Fruit fly (Drosophila melanogaster) whole organism, pupa: ENCODE results near the gene CG33270.

Source experiments
- CG15710 ChIP-seq: fragments of 200-800 bp; sonication (Bioruptor generic); optimal IDR thresholded peaks from 2 replicates; lab custom pipeline; 2018; ENCODE audit warnings: missing biosample characterization, mild to moderate bottlenecking, missing genetic modification characterization, moderate library complexity
- CG34367 ChIP-seq: fragments of 200-800 bp; sonication (Bioruptor generic); optimal IDR thresholded peaks from 2 replicates; lab custom pipeline; 2018; ENCODE audit warnings: missing biosample characterization, mild to moderate bottlenecking, missing genetic modification characterization
- CG8159 ChIP-seq: fragments of 200-800 bp; sonication (Bioruptor generic); optimal IDR thresholded peaks from 3 replicates; lab custom pipeline; 2018; ENCODE audit warnings: missing biosample characterization, mild to moderate bottlenecking, missing genetic modification characterization, moderate library complexity
- CG9948 ChIP-seq: fragments of 200-800 bp; sonication (Bioruptor generic); optimal IDR thresholded peaks from 2 replicates; lab custom pipeline; 2018; ENCODE audit warnings: missing biosample characterization, mild to moderate bottlenecking, missing genetic modification characterization, moderate library complexity
- EcR ChIP-seq: fragments of 200-800 bp; sonication (Bioruptor generic); optimal IDR thresholded peaks from 3 replicates; lab custom pipeline; 2019; ENCODE audit warnings: missing biosample characterization, missing genetic modification characterization, mild to moderate bottlenecking, moderate library complexity, missing genetic modification reagents
- Ets98B ChIP-seq: fragments of 200-800 bp; sonication (Bioruptor generic); IDR thresholded peaks from 2 replicates; pipeline ENCODE4 v1.3.6; 2022; ENCODE audit warnings: missing biosample characterization, missing genetic modification characterization
- Pif1A ChIP-seq: fragments of 200-800 bp; sonication (Bioruptor generic); optimal IDR thresholded peaks from 3 replicates; lab custom pipeline; 2016; ENCODE audit warnings: missing biosample characterization, missing genetic modification characterization
- Snoo ChIP-seq: fragments of 200-800 bp; sonication (Bioruptor generic); optimal IDR thresholded peaks from 3 replicates; lab custom pipeline; 2017; ENCODE audit warnings: missing biosample characterization, mild to moderate bottlenecking, missing genetic modification characterization, inconsistent platforms
- gl ChIP-seq: fragments of 200-800 bp; sonication (Bioruptor generic); optimal IDR thresholded peaks from 2 replicates; lab custom pipeline; 2018; ENCODE audit warnings: missing biosample characterization, mild to moderate bottlenecking, missing genetic modification characterization
- rn ChIP-seq: fragments of 200-800 bp; sonication (Bioruptor generic); IDR thresholded peaks from 2 replicates; pipeline ENCODE4 v1.3.6; 2022; ENCODE audit warnings: missing biosample characterization, missing genetic modification characterization

- TF ChIP-seq EcR (GFP tag; lab: Kevin White, UChicago), result no peak
- TF ChIP-seq CG8159 (tag; lab: Kevin White, UChicago), result no peak
- TF ChIP-seq Ets98B (GFP tag; lab: Robert Waterston, UW), result no peak
- no peak for TF ChIP-seq rn (GFP tag; lab: Robert Waterston, UW)
- no peak for TF ChIP-seq Pif1A (GFP tag; lab: Kevin White, UChicago)
- TF ChIP-seq CG34367 (tag; lab: Kevin White, UChicago), result no peak
- no peak for TF ChIP-seq Snoo (tag; lab: Kevin White, UChicago)
- no peak for TF ChIP-seq gl
- no peak for TF ChIP-seq CG15710 (tag; lab: Kevin White, UChicago)
- no peak for TF ChIP-seq CG9948 (tag; lab: Kevin White, UChicago)
Measured at dm6 chr3L:11578211-11578673, at the start of gene CG33270.
